Worm (Caenorhabditis elegans): Measurements from ENCODE around the gene clec-68.

ce11 chrIV:3914462-3914861 lies 11.8 kb upstream of the clec-68 start, which contains the start of gene F56D6.19:
- no peak for TF ChIP-seq ama-1 (optimal IDR thresholded peaks at IDR 0.05)
- no peak for TF ChIP-seq flt-1 (GFP tag; IDR thresholded peaks at IDR 0.05)
- no peak for TF ChIP-seq F13C5.2 (tag; optimal IDR thresholded peaks at IDR 0.05)
- TF ChIP-seq sea-1 (GFP tag; conservative IDR thresholded peaks at IDR 0.05), result no peak
- TF ChIP-seq scrt-1 (GFP tag; IDR thresholded peaks at IDR 0.05), result no peak
- TF ChIP-seq tbx-37 (GFP tag; conservative IDR thresholded peaks at IDR 0.05), result no peak
- TF ChIP-seq hmg-4 (GFP tag; optimal IDR thresholded peaks at IDR 0.05), result no peak
- TF ChIP-seq ets-7 (tag; optimal IDR thresholded peaks at IDR 0.05), result no peak

Measured in whole organism, early embryonic.